Worm (Caenorhabditis elegans): ENCODE results near the gene clc-24.
A peak's percentile ranks its signal among the peaks of the same experiment; 100 is the strongest.

Gene clc-24

DNA sequence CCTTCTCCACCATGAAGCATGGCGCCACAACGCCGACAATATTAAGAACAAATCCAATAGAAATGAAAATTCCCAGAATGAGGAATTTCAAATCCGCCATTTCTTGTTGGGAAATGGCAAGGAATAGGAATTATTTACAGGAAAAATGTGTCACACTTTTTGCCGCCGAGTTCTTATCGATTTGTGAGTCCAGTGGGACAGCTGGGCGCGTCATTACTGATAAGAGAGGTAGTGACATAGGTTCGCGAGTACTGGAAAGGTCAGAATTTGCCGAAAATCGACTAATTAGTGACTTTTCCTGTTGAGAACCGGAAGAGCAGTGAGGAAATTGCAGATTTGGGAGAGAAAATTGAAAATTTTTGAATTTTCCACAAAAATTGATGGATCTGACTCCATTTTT is 18.4 kb downstream of the clc-24 start:
- peak; percentile 37 for TF ChIP-seq elt-2 (tag; optimal IDR thresholded peaks at IDR 0.05)
- no peak for TF ChIP-seq lin-11 (tag; optimal IDR thresholded peaks at IDR 0.05)

DNA sequence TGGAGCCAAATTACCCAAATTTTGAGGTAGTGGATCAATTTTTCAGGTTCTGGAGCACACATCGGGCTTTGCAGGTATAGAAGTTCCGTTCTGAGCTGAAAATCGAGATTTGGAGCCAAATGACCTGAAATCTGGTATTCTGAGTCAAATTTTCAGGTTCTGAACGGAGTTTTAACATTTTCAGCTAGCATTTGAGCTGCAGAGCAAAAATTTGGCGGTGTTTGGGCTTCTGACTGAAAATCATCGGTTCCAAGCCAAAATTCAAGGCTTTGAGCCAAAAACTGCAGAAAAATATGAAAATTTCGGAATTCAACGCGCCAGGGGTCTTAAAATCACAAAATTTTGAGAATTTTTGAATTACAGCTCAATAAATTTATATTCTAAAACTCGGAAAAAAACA is 21.1 kb downstream of the clc-24 start, which contains the start of the genes clc-26 and E_BE45912.2:
Gene clc-26, minus strand, starts transcription at position 101 of the 400 bp plus-strand sequence.
Gene E_BE45912.2, minus strand, starts transcription at position 139 of the 400 bp plus-strand sequence.
- TF ChIP-seq fkh-6 (tag; optimal IDR thresholded peaks at IDR 0.05) (no peak), pax-1 (tag; optimal IDR thresholded peaks at IDR 0.05) (no peak), fkh-10 (GFP tag; optimal IDR thresholded peaks at IDR 0.05) (no peak), elt-4 (tag; optimal IDR thresholded peaks at IDR 0.05) (no peak), ceh-14 (tag; optimal IDR thresholded peaks at IDR 0.05) (no peak)

DNA sequence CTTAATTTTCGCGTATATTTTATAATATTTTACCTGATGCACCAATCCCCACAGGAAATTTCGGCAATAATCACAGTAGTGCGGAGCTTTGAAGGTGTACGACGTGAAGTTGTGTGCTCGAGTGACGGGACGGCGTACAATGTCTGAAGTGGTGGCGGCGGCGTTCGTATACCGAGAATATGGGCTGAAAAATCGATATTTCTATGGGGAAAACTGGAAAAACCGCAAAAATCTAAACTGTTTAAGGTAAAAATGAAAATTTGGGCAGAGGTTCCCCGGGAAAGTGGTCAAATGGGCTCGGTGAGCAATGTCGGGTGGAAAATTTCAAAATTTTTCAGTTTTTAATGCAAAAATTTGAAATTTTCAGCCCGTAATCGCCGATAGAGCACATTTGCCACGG is 25.0 kb downstream of the clc-24 start:
- no peak for TF ChIP-seq pha-2 (tag; optimal IDR thresholded peaks at IDR 0.05)
- no peak for TF ChIP-seq elt-2 (tag; optimal IDR thresholded peaks at IDR 0.05)
- no peak for TF ChIP-seq pha-4 (tag; optimal IDR thresholded peaks at IDR 0.05)
- no peak for TF ChIP-seq nhr-11 (tag; optimal IDR thresholded peaks at IDR 0.05)

DNA sequence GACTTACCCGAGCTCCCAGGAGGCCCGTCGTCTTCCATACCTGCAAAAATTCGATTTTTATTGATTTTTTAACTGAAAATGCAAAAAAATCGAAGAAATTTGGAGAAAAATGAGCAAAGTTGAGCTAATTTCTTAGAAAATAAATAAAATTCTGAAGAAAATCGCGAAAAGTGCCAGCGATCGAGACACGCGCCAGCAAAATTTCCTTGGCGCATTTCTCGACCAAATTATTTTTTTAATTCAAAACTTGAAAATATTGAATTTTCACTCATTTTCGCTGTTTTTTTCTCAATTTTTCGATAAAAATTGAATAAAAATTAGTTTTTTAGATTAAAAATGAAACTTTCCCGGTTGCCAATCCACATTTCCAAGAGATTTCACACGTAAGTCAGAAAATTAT is 27.3 kb downstream of the clc-24 start, which contains the start of the genes chin-1 and BE0003N10.1:
Gene chin-1, minus strand, starts transcription at position 40 of the 400 bp plus-strand sequence.
Gene BE0003N10.1, plus strand, starts transcription at position 320 of the 400 bp plus-strand sequence.
- TF ChIP-seq ets-4 (tag; optimal IDR thresholded peaks at IDR 0.05) (no peak), ceh-30 (tag; optimal IDR thresholded peaks at IDR 0.05) (peak; percentile 9), eyg-1 (tag; optimal IDR thresholded peaks at IDR 0.05) (no peak), zip-5 (tag; optimal IDR thresholded peaks at IDR 0.05) (no peak), ttx-3 (tag; optimal IDR thresholded peaks at IDR 0.05) (peak; percentile 5), sox-2 (GFP tag; IDR thresholded peaks at IDR 0.05) (no peak), ceh-18 (tag; optimal IDR thresholded peaks at IDR 0.05) (no peak)

DNA sequence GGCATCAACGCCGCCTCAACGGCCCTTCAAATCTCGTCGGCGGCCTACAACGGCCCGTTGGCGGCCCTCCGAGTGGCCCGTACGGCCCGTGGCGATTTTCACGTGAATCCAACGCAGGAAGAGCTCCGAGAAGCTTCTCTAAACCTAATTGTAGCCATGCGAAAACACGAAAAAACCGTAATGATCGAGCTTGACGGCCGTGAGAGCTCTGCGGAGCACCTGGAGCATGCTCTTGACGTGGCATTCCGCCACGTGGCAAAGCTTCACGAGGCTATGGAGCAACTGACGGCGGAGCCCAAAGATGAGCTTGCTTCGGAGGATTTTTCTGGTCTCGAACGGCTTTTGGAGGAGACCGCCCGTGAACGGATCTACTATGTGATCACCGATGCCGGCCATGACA is 30.2 kb downstream of the clc-24 start:
- TF ChIP-seq nfya-1 (tag; optimal IDR thresholded peaks at IDR 0.05): no peak
- TF ChIP-seq unc-86 (tag; optimal IDR thresholded peaks at IDR 0.05): no peak
- TF ChIP-seq hlh-6 (tag; optimal IDR thresholded peaks at IDR 0.05): no peak

DNA sequence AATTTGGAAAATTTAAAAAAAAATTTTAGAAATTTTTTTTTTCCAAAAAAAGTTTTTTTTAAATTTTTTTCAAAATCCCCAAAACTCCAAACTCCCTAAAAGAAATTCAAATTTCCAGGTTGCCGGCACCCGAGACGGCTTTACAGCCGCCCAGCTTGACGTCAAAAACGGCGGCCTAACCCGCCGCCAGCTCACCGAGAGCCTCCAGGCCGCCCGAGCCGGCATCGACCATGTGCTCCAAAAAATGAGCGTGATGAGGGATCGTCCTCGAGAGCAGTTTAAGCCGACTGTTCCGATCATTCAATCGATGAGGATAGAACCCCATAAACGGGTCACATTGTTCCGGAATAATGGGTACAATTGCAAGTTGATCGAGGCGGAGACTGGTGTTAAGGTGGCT is 34.0 kb downstream of the clc-24 start:
- TF ChIP-seq unc-3 (GFP tag; conservative IDR thresholded peaks at IDR 0.05) (no peak), unc-3 (tag; optimal IDR thresholded peaks at IDR 0.05) (no peak), madf-2 (tag; optimal IDR thresholded peaks at IDR 0.05) (no peak), fkh-10 (GFP tag; optimal IDR thresholded peaks at IDR 0.05) (no peak), fkh-6 (tag; optimal IDR thresholded peaks at IDR 0.05) (no peak), nhr-11 (tag; optimal IDR thresholded peaks at IDR 0.05) (no peak), pqm-1 (tag; optimal IDR thresholded peaks at IDR 0.05) (no peak), eyg-1 (tag; optimal IDR thresholded peaks at IDR 0.05) (no peak), unc-42 (tag; optimal IDR thresholded peaks at IDR 0.05) (no peak), hlh-8 (tag; optimal IDR thresholded peaks at IDR 0.05) (no peak), ceh-45 (GFP tag; IDR thresholded peaks at IDR 0.05) (no peak), ets-4 (tag; optimal IDR thresholded peaks at IDR 0.05) (no peak), pha-2 (tag; optimal IDR thresholded peaks at IDR 0.05) (no peak), ceh-18 (tag; optimal IDR thresholded peaks at IDR 0.05) (no peak), C38D4.7 (GFP tag; optimal IDR thresholded peaks at IDR 0.05) (no peak), ama-1 (optimal IDR thresholded peaks at IDR 0.05) (no peak)

DNA sequence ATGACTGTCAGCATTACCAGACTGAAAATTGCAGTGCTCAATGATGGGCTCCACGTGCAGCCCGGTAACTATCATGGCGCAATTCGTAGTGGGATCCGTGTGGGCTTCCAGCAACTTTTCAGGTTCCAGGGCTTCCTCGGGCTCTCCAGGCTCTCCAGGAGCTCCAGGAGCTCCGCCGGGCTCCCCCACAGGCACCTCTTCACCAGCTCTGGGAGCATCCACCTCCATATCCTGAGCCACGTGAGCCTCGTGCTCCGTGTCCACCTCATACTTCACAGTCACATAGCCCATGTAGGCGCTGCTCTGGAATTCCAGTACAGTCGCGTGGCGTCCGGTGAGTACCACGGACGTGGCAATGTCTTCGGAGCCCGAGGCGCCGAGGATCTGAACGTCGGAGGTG is 42.0 kb downstream of the clc-24 start:
- TF ChIP-seq hlh-13 (GFP tag; optimal IDR thresholded peaks at IDR 0.05) (no peak), pha-2 (tag; optimal IDR thresholded peaks at IDR 0.05) (no peak), mec-3 (tag; optimal IDR thresholded peaks at IDR 0.05; ENCODE audit: borderline replicate concordance) (peak; percentile 35)

Measured in whole organism, late embryonic.